Worm (Caenorhabditis elegans): ENCODE data around the gene Y116A8C.43.
"Not testable (repeated sequence)": the region's sequence is repeated elsewhere in the genome, so short reads cannot be mapped to it uniquely, and the experiment has no call there.

Gene Y116A8C.43

ce11 chrIV:17064937-17065336, 23.7 kb upstream of the Y116A8C.43 start, which contains the start of gene Y116A8C.465:
Gene Y116A8C.465 (plus strand): TSS chrIV:17065237.
- TF ChIP-seq F13C5.2 (tag; optimal IDR thresholded peaks at IDR 0.05); ama-1 (optimal IDR thresholded peaks at IDR 0.05); sea-1 (GFP tag; conservative IDR thresholded peaks at IDR 0.05): not testable (repeated sequence)

- TF ChIP-seq tra-4 (tag; optimal IDR thresholded peaks at IDR 0.05); scrt-1 (GFP tag; IDR thresholded peaks at IDR 0.05); ceh-36 (tag; optimal IDR thresholded peaks at IDR 0.05): not testable (repeated sequence)
Observed at ce11 chrIV:17070791-17071190, 17.9 kb upstream of the Y116A8C.43 start, which contains the start of gene Y116A8C.24. Gene Y116A8C.24 (minus strand): TSS chrIV:17070891.

DNA sequence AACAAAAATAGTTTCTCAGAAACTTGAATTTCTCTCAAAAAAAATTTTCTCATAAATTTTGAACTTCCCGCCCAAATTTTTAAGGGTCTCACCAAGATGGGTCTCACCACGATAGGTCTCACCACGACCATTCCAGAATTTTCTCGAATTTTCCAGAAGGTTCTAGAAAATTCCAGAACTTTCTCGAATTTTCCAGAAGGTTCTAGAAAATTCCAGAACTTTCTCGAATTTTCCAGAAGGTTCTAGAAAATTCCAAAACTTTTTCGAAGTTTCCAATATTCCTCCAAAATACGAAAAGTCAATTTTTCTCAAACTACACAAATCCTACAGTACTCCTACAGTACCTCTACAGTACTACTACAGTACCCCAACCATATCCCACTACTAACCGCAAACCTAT, 12.7 kb upstream of the Y116A8C.43 start:
- 0 out of 2 replicates have a peak, but pooled peaks have one; percentile 33 for TF ChIP-seq pes-1 (GFP tag; IDR thresholded peaks at IDR 0.05)

DNA sequence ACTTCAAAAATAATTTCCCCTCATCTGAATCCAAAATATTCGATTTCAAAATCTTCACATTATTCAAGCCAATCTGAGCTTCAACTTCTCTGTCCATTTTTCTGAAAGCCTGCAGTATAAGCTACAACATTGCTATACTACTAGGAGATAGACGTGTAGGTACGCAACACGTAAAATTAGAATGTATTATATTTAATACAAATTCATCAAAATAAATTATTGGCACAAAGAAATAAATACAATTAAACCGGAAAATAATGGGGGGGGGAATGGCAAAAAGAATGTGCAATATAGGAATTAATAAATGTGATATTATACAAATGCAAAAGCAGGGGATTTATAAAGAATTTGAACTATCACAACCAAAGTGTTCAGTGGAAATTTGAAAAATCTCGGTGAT, 10.0 kb upstream of the Y116A8C.43 start, which contains the start of gene Y116A8C.25:
Gene Y116A8C.25, minus strand, starts transcription at position 101 of the 400 bp plus-strand sequence.
- no peak for TF ChIP-seq ceh-13 (GFP tag; optimal IDR thresholded peaks at IDR 0.05)
- TF ChIP-seq flt-1 (GFP tag; IDR thresholded peaks at IDR 0.05), result no peak
- TF ChIP-seq B0310.2 (tag; optimal IDR thresholded peaks at IDR 0.05), result no peak
- no peak for TF ChIP-seq F13C5.2 (tag; optimal IDR thresholded peaks at IDR 0.05)
- no peak for TF ChIP-seq ceh-36 (tag; optimal IDR thresholded peaks at IDR 0.05)
- no peak for TF ChIP-seq tbx-11 (GFP tag; IDR thresholded peaks at IDR 0.05)
- TF ChIP-seq hmg-4 (GFP tag; optimal IDR thresholded peaks at IDR 0.05), result no peak
- TF ChIP-seq ets-7 (tag; optimal IDR thresholded peaks at IDR 0.05), result no peak
- TF ChIP-seq hmbx-1 (tag; optimal IDR thresholded peaks at IDR 0.05), result no peak
- TF ChIP-seq hnd-1 (tag; optimal IDR thresholded peaks at IDR 0.05), result no peak

ce11 chrIV:17084317-17084716, 4.3 kb upstream of the Y116A8C.43 start:
- no peak for TF ChIP-seq ceh-13 (GFP tag; optimal IDR thresholded peaks at IDR 0.05)
- no peak for TF ChIP-seq F13C5.2 (tag; optimal IDR thresholded peaks at IDR 0.05)
- TF ChIP-seq tra-4 (tag; optimal IDR thresholded peaks at IDR 0.05), result no peak
- TF ChIP-seq flt-1 (GFP tag; IDR thresholded peaks at IDR 0.05), result no peak
- no peak for TF ChIP-seq hmbx-1 (tag; optimal IDR thresholded peaks at IDR 0.05)
- TF ChIP-seq aly-1 (tag; optimal IDR thresholded peaks at IDR 0.05), result no peak
- TF ChIP-seq tbx-37 (GFP tag; conservative IDR thresholded peaks at IDR 0.05), result no peak
- no peak for TF ChIP-seq pes-1 (GFP tag; IDR thresholded peaks at IDR 0.05)
- TF ChIP-seq ceh-36 (tag; optimal IDR thresholded peaks at IDR 0.05), result no peak
- no peak for TF ChIP-seq hnd-1 (tag; optimal IDR thresholded peaks at IDR 0.05)
- TF ChIP-seq scrt-1 (GFP tag; IDR thresholded peaks at IDR 0.05), result no peak
- no peak for TF ChIP-seq tbx-11 (GFP tag; IDR thresholded peaks at IDR 0.05)

ce11 chrIV:17084839-17085238, 3.8 kb upstream of the Y116A8C.43 start:
- TF ChIP-seq tbx-37 (GFP tag; conservative IDR thresholded peaks at IDR 0.05), result no peak
- no peak for TF ChIP-seq hmbx-1 (tag; optimal IDR thresholded peaks at IDR 0.05)
- no peak for TF ChIP-seq sea-1 (GFP tag; conservative IDR thresholded peaks at IDR 0.05)
- TF ChIP-seq tra-4 (tag; optimal IDR thresholded peaks at IDR 0.05), result no peak
- TF ChIP-seq hmg-4 (GFP tag; optimal IDR thresholded peaks at IDR 0.05), result no peak
- no peak for TF ChIP-seq aly-1 (tag; optimal IDR thresholded peaks at IDR 0.05)
- TF ChIP-seq flt-1 (GFP tag; IDR thresholded peaks at IDR 0.05), result no peak
- TF ChIP-seq pes-1 (GFP tag; IDR thresholded peaks at IDR 0.05), result no peak
- no peak for TF ChIP-seq scrt-1 (GFP tag; IDR thresholded peaks at IDR 0.05)
- no peak for TF ChIP-seq ceh-36 (tag; optimal IDR thresholded peaks at IDR 0.05)
- no peak for TF ChIP-seq tbx-11 (GFP tag; IDR thresholded peaks at IDR 0.05)
- no peak for TF ChIP-seq hnd-1 (tag; optimal IDR thresholded peaks at IDR 0.05)
- TF ChIP-seq F13C5.2 (tag; optimal IDR thresholded peaks at IDR 0.05), result no peak
- TF ChIP-seq ets-7 (tag; optimal IDR thresholded peaks at IDR 0.05), result no peak
- TF ChIP-seq ama-1 (optimal IDR thresholded peaks at IDR 0.05), result no peak
- no peak for TF ChIP-seq B0310.2 (tag; optimal IDR thresholded peaks at IDR 0.05)
- TF ChIP-seq ceh-13 (GFP tag; optimal IDR thresholded peaks at IDR 0.05), result no peak

DNA sequence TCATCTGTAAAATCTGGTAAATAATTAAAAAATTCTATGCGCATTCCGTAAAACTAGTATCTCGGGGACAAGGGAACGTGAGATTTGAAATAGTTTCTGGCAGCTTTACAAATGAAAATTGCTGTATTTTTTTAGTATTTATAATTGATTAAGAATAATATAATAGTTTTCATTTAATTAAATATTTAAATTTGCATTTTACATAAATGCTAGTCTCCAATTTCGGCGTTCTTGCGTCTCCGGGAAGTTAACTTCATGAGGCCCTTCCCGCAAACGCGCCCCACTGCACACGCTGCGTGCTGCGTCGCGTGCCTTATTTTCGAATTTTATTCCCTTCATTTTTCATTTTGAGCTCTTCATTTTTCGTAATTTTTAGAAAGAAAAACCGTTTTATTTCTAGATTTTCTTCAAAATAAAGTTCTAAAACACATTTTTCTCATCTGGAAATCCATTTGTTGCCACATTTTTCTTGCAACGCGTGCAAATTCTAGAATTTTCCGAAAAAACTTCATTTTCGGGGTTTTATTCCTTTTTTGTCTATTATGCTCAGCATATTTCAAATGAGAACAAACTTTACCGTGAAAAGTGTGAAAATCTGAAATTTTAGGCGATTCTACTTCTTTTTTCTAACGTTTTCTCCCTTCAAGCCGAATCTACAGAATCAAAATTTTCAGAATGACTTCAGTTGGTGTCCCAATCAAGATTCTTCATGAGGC, 1.1 kb upstream of the Y116A8C.43 start, which contains the start of the genes snx-13 and snr-1:
Gene snx-13, minus strand, starts transcription at position 55 of the 716 bp plus-strand sequence.
Gene snr-1, plus strand, starts transcription at position 666 of the 716 bp plus-strand sequence.
- TF ChIP-seq tbx-11 (GFP tag; IDR thresholded peaks at IDR 0.05) (peak; percentile 75), tbx-37 (GFP tag; conservative IDR thresholded peaks at IDR 0.05) (peak; percentile 71), hnd-1 (tag; optimal IDR thresholded peaks at IDR 0.05) (peak; percentile 73), tra-4 (tag; optimal IDR thresholded peaks at IDR 0.05) (peak; percentile 63), ama-1 (optimal IDR thresholded peaks at IDR 0.05) (no peak), F13C5.2 (tag; optimal IDR thresholded peaks at IDR 0.05) (peak; percentile 84), sea-1 (GFP tag; conservative IDR thresholded peaks at IDR 0.05) (peak; percentile 79), ceh-36 (tag; optimal IDR thresholded peaks at IDR 0.05) (peak; percentile 61), aly-1 (tag; optimal IDR thresholded peaks at IDR 0.05) (no peak), B0310.2 (tag; optimal IDR thresholded peaks at IDR 0.05) (peak; percentile 86), pes-1 (GFP tag; IDR thresholded peaks at IDR 0.05) (peak; percentile 88), hmbx-1 (tag; optimal IDR thresholded peaks at IDR 0.05) (peak; percentile 90), flt-1 (GFP tag; IDR thresholded peaks at IDR 0.05) (0 out of 2 replicates have a peak, but pooled peaks have one; percentile 49), hmg-4 (GFP tag; optimal IDR thresholded peaks at IDR 0.05) (peak; percentile 87), ceh-13 (GFP tag; optimal IDR thresholded peaks at IDR 0.05) (peak; percentile 88), scrt-1 (GFP tag; IDR thresholded peaks at IDR 0.05) (peak; percentile 72), ets-7 (tag; optimal IDR thresholded peaks at IDR 0.05) (peak; percentile 16)

ce11 chrIV:17093701-17094100, 5.0 kb downstream of the Y116A8C.43 start, which contains the start of gene Y116A8C.29:
Gene Y116A8C.29 (plus strand): TSS chrIV:17094028.
- TF ChIP-seq hmbx-1 (tag; optimal IDR thresholded peaks at IDR 0.05) (no peak), ceh-36 (tag; optimal IDR thresholded peaks at IDR 0.05) (no peak)
